Fruit fly (Drosophila melanogaster): ENCODE results near the gene Prp6.

Prp6 gene

DNA sequence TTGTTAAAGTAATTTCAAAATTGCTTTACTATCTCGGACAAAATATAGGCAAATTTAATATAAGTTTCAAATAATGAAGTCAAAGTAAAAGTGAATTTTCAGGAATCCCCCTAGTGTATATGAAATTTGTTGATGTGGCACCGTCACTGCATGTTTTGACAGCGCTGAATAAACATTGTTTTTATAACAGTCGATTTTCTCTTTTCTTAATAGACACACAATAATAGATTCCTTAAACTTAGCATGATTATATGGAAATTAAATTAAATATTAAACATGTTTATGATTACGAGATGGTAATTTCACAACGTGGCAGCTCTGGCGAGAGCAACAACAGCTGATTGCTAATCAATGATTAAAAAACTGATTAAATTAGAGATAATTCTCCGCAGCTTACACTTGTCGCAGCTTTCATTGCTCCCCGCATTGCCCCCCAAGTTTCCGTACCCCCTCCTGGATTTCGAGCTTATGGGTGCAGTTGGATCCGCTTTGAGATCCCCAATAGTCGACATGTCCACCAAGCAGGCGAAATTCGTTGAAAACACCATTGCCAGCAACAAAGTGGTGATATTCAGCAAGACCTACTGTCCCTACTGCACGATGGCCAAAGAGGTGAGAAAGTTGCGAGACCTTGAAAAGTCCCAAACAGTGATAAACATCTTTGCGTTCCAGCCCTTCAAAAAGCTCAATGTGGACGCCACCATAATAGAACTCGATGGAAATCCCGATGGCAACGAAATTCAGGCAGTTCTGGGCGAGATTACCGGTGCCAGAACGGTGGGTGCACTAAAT, 35.9 kb upstream of the Prp6 start, which contains the start of gene Grx1 (continued):
- TF ChIP-seq vri (GFP tag; optimal IDR thresholded peaks at IDR 0.05): peak; percentile 61
- peak; percentile 46 for TF ChIP-seq CG32006 (GFP tag; optimal IDR thresholded peaks at IDR 0.05)
- peak; percentile 26 for TF ChIP-seq CG11902 (GFP tag; optimal IDR thresholded peaks at IDR 0.05)
- peak; percentile 69 for TF ChIP-seq CG3919 (GFP tag; optimal IDR thresholded peaks at IDR 0.05)
- peak; percentile 63 for TF ChIP-seq Hr4 (GFP tag; optimal IDR thresholded peaks at IDR 0.05)
- TF ChIP-seq Blimp-1 (GFP tag; optimal IDR thresholded peaks at IDR 0.05): peak; percentile 68
- TF ChIP-seq spab (GFP tag; optimal IDR thresholded peaks at IDR 0.05): no peak
- peak; percentile 64 for TF ChIP-seq OdsH (GFP tag; optimal IDR thresholded peaks at IDR 0.05)
- TF ChIP-seq Sox15 (GFP tag; optimal IDR thresholded peaks at IDR 0.05): no peak
- no peak for TF ChIP-seq CG11762 (GFP tag; optimal IDR thresholded peaks at IDR 0.05; ENCODE audit: insufficient read depth)
- peak; percentile 38 for TF ChIP-seq Ets21C (GFP tag; optimal IDR thresholded peaks at IDR 0.05)
- TF ChIP-seq dsx (GFP tag; optimal IDR thresholded peaks at IDR 0.05; ENCODE audit: poor library complexity, severe bottlenecking): peak; percentile 64
- peak; percentile 9 for TF ChIP-seq CG8319 (GFP tag; optimal IDR thresholded peaks at IDR 0.05)
- TF ChIP-seq Hr39 (GFP tag; optimal IDR thresholded peaks at IDR 0.05): peak; percentile 56
- peak in 1 of 2 experiments; percentile 9 for TF ChIP-seq salr (GFP tag; optimal IDR thresholded peaks at IDR 0.05)
- TF ChIP-seq Ets96B (tag; optimal IDR thresholded peaks at IDR 0.05): peak; percentile 43
- TF ChIP-seq Hr38 (GFP tag; optimal IDR thresholded peaks at IDR 0.05): no peak
- no peak for TF ChIP-seq CG7368 (GFP tag; optimal IDR thresholded peaks at IDR 0.05)
- peak; percentile 47 for TF ChIP-seq CG8632 (GFP tag; optimal IDR thresholded peaks at IDR 0.05)
- peak; percentile 84 for TF ChIP-seq fkh (GFP tag; optimal IDR thresholded peaks at IDR 0.05)
- TF ChIP-seq CG16779 (tag; optimal IDR thresholded peaks at IDR 0.05): no peak
- TF ChIP-seq CG31627 (GFP tag; optimal IDR thresholded peaks at IDR 0.05): peak; percentile 36
- TF ChIP-seq Lpt (GFP tag; optimal IDR thresholded peaks at IDR 0.05): peak; percentile 48
- TF ChIP-seq Met (GFP tag; optimal IDR thresholded peaks at IDR 0.05): peak; percentile 60
- no peak for TF ChIP-seq CG6854 (GFP tag; optimal IDR thresholded peaks at IDR 0.05)
- no peak for TF ChIP-seq CG4318 (GFP tag; optimal IDR thresholded peaks at IDR 0.05)
- 0 out of 2 replicates have a peak, but pooled peaks have one; percentile 17 for TF ChIP-seq Gug (GFP tag; IDR thresholded peaks at IDR 0.05)
- no peak for TF ChIP-seq fd59A (GFP tag; optimal IDR thresholded peaks at IDR 0.05)
- TF ChIP-seq achi (GFP tag; optimal IDR thresholded peaks at IDR 0.05): peak; percentile 87
- TF ChIP-seq dac (GFP tag; optimal IDR thresholded peaks at IDR 0.05): no peak
- no peak for TF ChIP-seq Eip93F (GFP tag; optimal IDR thresholded peaks at IDR 0.05)

DNA sequence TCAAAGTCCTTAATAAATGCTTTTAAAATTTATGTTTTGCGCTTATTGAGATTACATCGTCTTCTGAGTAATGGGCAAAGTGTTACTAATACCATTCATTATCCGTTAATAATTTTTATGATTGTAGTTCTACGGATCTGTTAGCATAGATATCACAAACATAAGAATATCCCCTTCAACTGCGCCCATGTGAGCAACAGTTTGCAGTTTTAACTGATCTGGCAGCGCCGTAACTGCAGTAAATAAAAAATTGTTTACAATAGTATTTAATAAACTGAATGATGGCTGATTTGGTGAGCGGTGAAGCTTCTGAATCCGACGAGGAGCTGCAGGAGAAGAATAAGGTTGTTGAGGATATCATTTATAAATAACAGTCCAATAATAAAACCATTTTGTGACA, 35.1 kb upstream of the Prp6 start, which contains the start of gene Blos3:
Gene Blos3 (plus strand): TSS at position 198 of the 400 bp plus-strand sequence.
- peak; percentile 47; the same call in 1 of the 3 replicates for TF ChIP-seq CG8119 (GFP tag; IDR thresholded peaks at IDR 0.05)
- no peak for TF ChIP-seq CG7368 (GFP tag; optimal IDR thresholded peaks at IDR 0.05)
- TF ChIP-seq CG3032 (tag; optimal IDR thresholded peaks at IDR 0.05): peak; percentile 40
- no peak for TF ChIP-seq CG11294 (GFP tag; IDR thresholded peaks at IDR 0.05)
- no peak for TF ChIP-seq CG10669 (GFP tag; optimal IDR thresholded peaks at IDR 0.05)
- no peak for TF ChIP-seq svp (GFP tag)
- peak; percentile 2 for TF ChIP-seq fd85E (GFP tag; optimal IDR thresholded peaks at IDR 0.05)
- TF ChIP-seq CG34406 (GFP tag; optimal IDR thresholded peaks at IDR 0.05): no peak
- TF ChIP-seq CG8632 (GFP tag; optimal IDR thresholded peaks at IDR 0.05): no peak
- no peak for TF ChIP-seq CG11762 (GFP tag; optimal IDR thresholded peaks at IDR 0.05; ENCODE audit: insufficient read depth)
- TF ChIP-seq CG6792 (GFP tag; optimal IDR thresholded peaks at IDR 0.05): peak; percentile 50
- TF ChIP-seq Ets96B (tag; optimal IDR thresholded peaks at IDR 0.05): peak; percentile 20
- TF ChIP-seq acj6 (GFP tag; optimal IDR thresholded peaks at IDR 0.05): peak; percentile 52
- TF ChIP-seq eg (GFP tag; IDR thresholded peaks at IDR 0.05): no peak; the same call in 2 of the 3 replicates
- TF ChIP-seq CG10631 (GFP tag; optimal IDR thresholded peaks at IDR 0.05): peak; percentile 78
- TF ChIP-seq spab (GFP tag; optimal IDR thresholded peaks at IDR 0.05): no peak
- TF ChIP-seq achi (GFP tag; optimal IDR thresholded peaks at IDR 0.05): no peak
- TF ChIP-seq Hr39 (GFP tag; optimal IDR thresholded peaks at IDR 0.05): peak; percentile 68
- TF ChIP-seq fd59A (GFP tag; optimal IDR thresholded peaks at IDR 0.05): no peak
- peak; percentile 85 for TF ChIP-seq fkh (GFP tag; optimal IDR thresholded peaks at IDR 0.05)
- no peak for TF ChIP-seq Gug (GFP tag; IDR thresholded peaks at IDR 0.05)
- TF ChIP-seq CG15336 (GFP tag; IDR thresholded peaks at IDR 0.05): peak; percentile 42; the same call in 1 of the 2 replicates
- no peak for TF ChIP-seq Blimp-1 (GFP tag; optimal IDR thresholded peaks at IDR 0.05)
- TF ChIP-seq Hr38 (GFP tag; optimal IDR thresholded peaks at IDR 0.05): no peak
- TF ChIP-seq OdsH (GFP tag; optimal IDR thresholded peaks at IDR 0.05): no peak
- no peak for TF ChIP-seq vri (GFP tag; optimal IDR thresholded peaks at IDR 0.05)
- no peak; the same call in 2 of the 3 replicates for TF ChIP-seq CG6163 (GFP tag; IDR thresholded peaks at IDR 0.05)
- TF ChIP-seq esn (GFP tag; optimal IDR thresholded peaks at IDR 0.05): peak; percentile 80
- TF ChIP-seq CG6276 (GFP tag; optimal IDR thresholded peaks at IDR 0.05): no peak
- peak; percentile 11 for TF ChIP-seq CG8319 (GFP tag; optimal IDR thresholded peaks at IDR 0.05)
- TF ChIP-seq lz (GFP tag; optimal IDR thresholded peaks at IDR 0.05): peak; percentile 69

All from whole organism, prepupa.